Worm (Caenorhabditis elegans) whole organism, early embryonic: ENCODE data around the gene math-10.

ENCODE experiments used
- ama-1 ChIP-seq: fragments of 150-350 bp; optimal IDR thresholded peaks from 2 replicates; lab custom pipeline; 2014
- hmbx-1 ChIP-seq: sonication (generic microtip); optimal IDR thresholded peaks from 2 replicates; lab custom pipeline; 2016; ENCODE audit warnings: mild to moderate bottlenecking, missing genetic modification characterization, missing compliant biosample characterization
- hmg-4 ChIP-seq: fragments of 200-800 bp; sonication (Bioruptor generic); optimal IDR thresholded peaks from 2 replicates; lab custom pipeline; 2018; ENCODE audit warnings: mild to moderate bottlenecking, missing genetic modification characterization, missing compliant biosample characterization
- sea-1 ChIP-seq: fragments of 200-800 bp; sonication (Bioruptor generic); conservative IDR thresholded peaks from 2 replicates; pipeline ENCODE4 v1.3.6; 2022; ENCODE audit warnings: missing genetic modification characterization, missing compliant biosample characterization

DNA sequence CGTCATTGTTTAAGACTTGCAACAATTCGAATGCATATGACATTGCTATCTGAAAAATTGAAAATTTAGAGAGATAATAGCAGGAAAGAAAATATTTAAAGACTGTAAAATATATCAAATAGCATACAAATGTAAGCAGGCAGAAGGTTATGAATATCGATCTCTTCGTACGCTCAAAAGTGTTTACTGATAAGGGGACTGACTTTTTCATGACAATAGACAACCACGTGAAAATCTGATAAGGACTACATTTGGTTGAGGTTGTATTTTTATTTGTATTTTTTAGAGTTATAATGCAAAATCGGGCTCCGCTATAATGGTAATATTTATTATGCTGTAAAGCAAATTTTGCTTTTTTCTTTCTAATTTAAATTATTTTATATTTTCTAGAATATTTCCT is 28.4 kb upstream of the math-10 start, which contains the start of the genes C52E2.5 and C52E2.4:
- TF ChIP-seq sea-1 (no peak), hmbx-1 (tag; lab: Kevin White, UChicago) (no peak), hmg-4 (GFP tag; lab: Kevin White, UChicago) (no peak), ama-1 (lab: Kevin White, UChicago) (no peak)
